Worm (Caenorhabditis elegans) whole organism, mixed stage, embryonic: Measurements from ENCODE around the gene C25G4.8.

Experiments
- lin-13 ChIP-seq: fragments of 150-350 bp; optimal IDR thresholded peaks from 2 replicates; lab custom pipeline; 2014; ENCODE audit warnings: missing biosample characterization, missing genetic modification characterization
- nhr-12 ChIP-seq: fragments of 150-350 bp; optimal IDR thresholded peaks from 2 replicates; lab custom pipeline; 2014; ENCODE audit warnings: missing biosample characterization, missing genetic modification characterization
- nhr-237 ChIP-seq: fragments of 150-350 bp; optimal IDR thresholded peaks from 2 replicates; lab custom pipeline; 2014; ENCODE audit warnings: missing biosample characterization, missing genetic modification characterization
- pha-4 ChIP-seq: fragments of 150-350 bp; optimal IDR thresholded peaks from 2 replicates; lab custom pipeline; 2018; ENCODE audit warnings: missing biosample characterization, missing genetic modification reagents, missing genetic modification characterization
- sem-2 ChIP-seq: fragments of 200-800 bp; sonication (Bioruptor generic); optimal IDR thresholded peaks from 2 replicates; lab custom pipeline; 2018; ENCODE audit warnings: mild to moderate bottlenecking, missing genetic modification characterization, missing compliant biosample characterization
- unc-62 ChIP-seq: fragments of 150-350 bp; optimal IDR thresholded peaks from 2 replicates; lab custom pipeline; 2014; ENCODE audit warnings: missing biosample characterization, missing genetic modification reagents, missing genetic modification characterization

- TF ChIP-seq pha-4 (tag; lab: Kevin White, UChicago) (no peak), nhr-237 (tag; lab: Kevin White, UChicago) (no peak), lin-13 (no peak), nhr-12 (tag; lab: Kevin White, UChicago) (no peak), sem-2 (no peak), unc-62 (no peak)
Measured at ce11 chrIV:12431755-12432154, 31.5 kb downstream of the C25G4.8 start.
